Fruit fly (Drosophila melanogaster) Kc167 (cell line): ENCODE data around the gene Ip259.

Experiments
- Myc ChIP-seq: fragments of >200 bp; optimal IDR thresholded peaks from 2 replicates; lab custom pipeline; 2017; ENCODE audit warnings: missing external identifiers
- Sin3A ChIP-seq: fragments of >200 bp; optimal IDR thresholded peaks from 2 replicates; lab custom pipeline; 2018; ENCODE audit warnings: missing external identifiers
- h ChIP-seq: fragments of >200 bp; optimal IDR thresholded peaks from 3 replicates; lab custom pipeline; 2018; ENCODE audit warnings: missing external identifiers
- insv ChIP-seq: fragments of >200 bp; optimal IDR thresholded peaks from 3 replicates; lab custom pipeline; 2018; ENCODE audit warnings: missing external identifiers
- psq ChIP-seq: fragments of >200 bp; optimal IDR thresholded peaks from 2 replicates; lab custom pipeline; 2017; ENCODE audit warnings: missing external identifiers
- ttk ChIP-seq: sonication (Bioruptor generic); optimal IDR thresholded peaks from 2 replicates; lab custom pipeline; 2017; ENCODE audit warnings: missing external identifiers

Gene Ip259

DNA sequence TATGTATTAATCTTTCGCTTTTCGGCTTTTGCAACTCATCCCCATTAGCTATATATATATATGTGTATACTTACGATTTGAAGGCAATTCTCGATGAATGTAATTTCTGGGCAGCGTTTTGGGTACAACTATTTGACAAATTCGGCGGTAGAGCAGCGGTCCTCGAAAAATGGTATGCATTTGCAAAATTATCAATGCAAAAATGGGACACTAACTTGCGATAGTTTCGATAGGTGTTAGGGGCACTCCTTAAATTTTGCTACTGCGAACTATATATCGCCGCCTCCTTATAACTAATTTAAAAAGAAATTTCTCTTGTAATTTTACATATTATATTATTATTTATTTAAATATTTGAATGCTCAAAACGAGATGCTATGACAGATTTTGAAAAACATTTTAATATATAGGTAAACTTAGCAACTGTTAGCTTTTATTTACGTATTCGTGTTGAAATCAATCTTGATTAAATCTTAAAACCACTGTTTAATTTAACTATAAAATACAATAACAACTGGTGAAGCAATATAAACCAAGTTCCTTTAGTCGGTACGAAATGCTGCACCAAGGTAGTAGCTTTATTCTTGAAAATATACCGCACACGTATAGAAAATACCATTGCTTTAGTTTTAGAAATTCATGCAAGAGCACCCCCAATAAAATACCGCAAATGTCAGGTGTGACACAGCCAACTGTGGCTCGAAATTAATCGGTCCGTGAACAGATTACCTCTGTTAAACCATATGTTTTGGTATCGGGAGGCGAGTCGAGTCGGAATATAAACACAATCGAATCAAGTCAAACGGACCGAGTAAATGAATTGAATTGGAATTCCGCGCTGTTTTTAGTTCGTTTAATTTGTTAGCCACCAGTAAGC, 5.3 kb downstream of the Ip259 start, which contains the start of the genes CG5355 and Klp31E:
Gene CG5355, minus strand, starts transcription at position 213 of the 877 bp plus-strand sequence.
Gene Klp31E, plus strand, starts transcription at position 767 of the 877 bp plus-strand sequence.
- TF ChIP-seq psq (lab: Kevin White, UChicago) (no peak), Myc (lab: Kevin White, UChicago) (no peak), ttk (lab: Kevin White, UChicago) (no peak), insv (no peak), h (no peak), Sin3A (lab: Kevin White, UChicago) (no peak)

DNA sequence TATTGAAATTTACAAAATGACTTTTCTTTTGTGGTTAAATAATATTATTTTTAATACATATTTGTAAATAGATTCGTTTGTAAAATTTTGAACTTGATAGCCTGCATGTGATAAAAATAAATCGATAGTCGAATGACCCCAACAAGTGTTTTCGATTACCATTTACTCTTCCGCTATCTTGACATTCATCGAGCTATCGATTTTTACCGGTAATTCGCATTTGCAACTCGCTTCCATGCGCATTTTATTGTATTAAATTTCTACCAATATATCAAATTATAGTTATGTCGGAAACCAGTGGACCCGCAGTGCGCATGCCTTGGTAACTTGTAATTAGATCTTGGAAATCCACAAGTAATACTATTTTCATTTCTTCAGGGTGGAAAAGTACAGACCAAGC, 10.8 kb downstream of the Ip259 start, which contains the start of gene RfC3:
Gene RfC3, plus strand, starts transcription at position 210 of the 400 bp plus-strand sequence.
- TF ChIP-seq psq (lab: Kevin White, UChicago), result no peak
- TF ChIP-seq h, result no peak
- no peak for TF ChIP-seq insv
- no peak for TF ChIP-seq Myc (lab: Kevin White, UChicago)
- no peak for TF ChIP-seq Sin3A (lab: Kevin White, UChicago)
- TF ChIP-seq ttk (lab: Kevin White, UChicago), result no peak

DNA sequence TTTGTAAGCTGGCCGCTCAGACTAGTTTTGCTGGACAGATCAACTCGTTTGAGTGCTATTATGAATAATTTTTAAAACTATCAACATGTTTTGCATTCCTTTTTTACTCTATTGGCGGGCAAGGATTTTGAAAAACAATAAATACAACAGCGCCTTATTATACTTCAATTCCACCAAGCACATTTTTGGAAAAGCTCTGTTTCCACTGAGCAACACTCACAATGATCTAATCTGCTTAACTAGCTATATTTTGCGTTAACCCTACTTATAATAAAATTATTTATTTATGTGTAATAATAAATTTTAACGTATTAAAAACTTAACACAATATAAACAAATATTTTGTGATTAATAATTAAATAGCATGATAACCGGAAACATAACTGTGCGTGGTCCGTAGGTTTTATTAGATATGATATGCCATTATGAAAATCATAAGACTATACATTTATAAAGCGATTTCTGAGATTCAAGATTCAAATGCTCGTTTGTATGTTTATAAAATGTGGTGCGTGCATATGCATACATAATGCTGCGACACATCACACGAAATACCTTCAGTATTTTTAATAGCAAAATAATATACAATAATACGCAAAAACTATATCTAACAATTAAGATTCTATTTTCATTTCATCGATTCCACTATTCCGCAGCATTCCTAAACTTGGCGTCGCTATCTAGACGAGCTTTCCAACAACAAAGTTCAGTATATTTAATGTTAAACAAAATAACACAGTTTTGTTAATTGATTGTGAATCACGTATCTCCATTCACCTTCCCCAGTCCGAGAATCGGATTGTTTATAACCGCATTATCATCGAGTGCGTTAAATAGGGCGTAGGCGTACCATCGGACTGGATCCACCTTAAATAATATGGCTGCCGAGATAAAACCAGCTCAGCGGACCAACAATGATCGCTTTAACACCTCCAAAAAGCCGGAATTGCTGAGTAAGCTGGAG, 14.8 kb downstream of the Ip259 start, which contains the start of the genes pie and Wdfy2:
Gene pie, minus strand, starts transcription at position 138 of the 964 bp plus-strand sequence.
Gene Wdfy2, plus strand, starts transcription at position 649 of the 964 bp plus-strand sequence.
- TF ChIP-seq Sin3A (lab: Kevin White, UChicago) (no peak), ttk (lab: Kevin White, UChicago) (no peak), h (no peak), psq (lab: Kevin White, UChicago) (no peak)

DNA sequence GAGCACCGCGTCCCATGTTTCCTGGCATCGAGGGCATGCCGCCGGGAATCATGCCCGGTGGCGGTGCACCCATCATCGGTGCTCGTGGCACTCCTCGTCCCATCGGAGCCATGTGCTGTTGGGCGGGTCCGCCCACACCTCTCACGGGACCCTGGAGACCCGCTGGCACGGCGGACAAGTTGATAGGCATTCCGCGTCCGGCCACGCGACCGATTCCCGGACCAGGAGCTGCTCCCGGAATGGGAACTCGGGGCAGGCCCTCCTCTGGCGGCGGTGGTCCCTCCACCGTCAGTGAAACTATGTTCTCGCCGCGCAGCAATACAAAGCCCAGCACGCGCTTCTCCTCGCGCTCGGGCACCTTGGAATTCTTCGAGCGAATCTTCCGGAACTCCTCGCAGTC, 17.4 kb downstream of the Ip259 start:
- TF ChIP-seq ttk (lab: Kevin White, UChicago), result no peak
- TF ChIP-seq insv, result no peak
- no peak for TF ChIP-seq h
- TF ChIP-seq Sin3A (lab: Kevin White, UChicago), result no peak
- TF ChIP-seq psq (lab: Kevin White, UChicago), result no peak
- no peak for TF ChIP-seq Myc (lab: Kevin White, UChicago)

DNA sequence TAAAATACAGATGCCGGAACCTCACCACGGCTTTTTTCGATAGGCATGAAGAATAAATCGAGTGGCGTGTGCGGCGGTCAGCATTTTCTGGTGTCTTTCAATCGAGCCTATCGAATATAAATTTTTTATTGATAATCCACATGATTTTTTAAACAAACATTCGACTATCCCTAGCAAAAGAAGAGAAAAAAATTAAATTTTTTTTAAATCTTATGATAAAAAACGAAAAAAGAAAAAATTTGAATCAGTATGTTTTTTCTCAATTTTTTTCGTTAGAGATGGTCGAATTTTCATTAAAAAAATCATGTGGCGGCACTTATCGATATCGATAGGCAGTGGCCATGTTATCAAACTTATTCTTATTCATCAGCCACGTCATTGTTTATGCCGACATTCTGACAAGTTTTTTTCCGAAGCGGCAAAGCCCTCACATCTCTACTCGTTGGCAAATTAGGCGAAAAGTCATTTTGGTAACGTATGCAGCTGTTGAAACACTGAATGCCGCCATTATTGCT, 18.4 kb downstream of the Ip259 start, which contains the start of the genes SmB and KdelR:
Gene SmB, minus strand, starts transcription at position 94 of the 515 bp plus-strand sequence.
Gene KdelR, plus strand, starts transcription at position 354 of the 515 bp plus-strand sequence.
- no peak for TF ChIP-seq psq (lab: Kevin White, UChicago)
- no peak for TF ChIP-seq insv
- no peak for TF ChIP-seq ttk (lab: Kevin White, UChicago)
- no peak for TF ChIP-seq h
- TF ChIP-seq Sin3A (lab: Kevin White, UChicago), result no peak
- no peak for TF ChIP-seq Myc (lab: Kevin White, UChicago)

DNA sequence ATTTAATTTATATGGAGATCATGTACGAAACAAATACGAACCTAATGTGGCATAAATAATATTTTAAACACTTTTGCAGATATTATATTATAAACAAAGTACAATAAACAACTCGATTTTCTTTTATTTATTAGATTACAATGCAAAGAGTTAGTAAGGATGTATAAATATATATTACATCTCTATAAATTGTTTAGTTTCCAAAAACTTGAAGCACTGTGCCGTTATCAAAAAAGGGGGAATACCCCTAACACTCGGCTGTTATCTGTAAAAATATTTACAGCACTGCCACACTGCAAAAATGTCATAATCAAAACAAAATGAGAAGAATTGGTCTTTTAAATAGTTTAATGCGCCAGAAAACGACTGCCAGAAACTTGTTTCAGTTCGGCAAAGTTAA, 20.4 kb downstream of the Ip259 start, which contains the start of gene CG5188:
Gene CG5188, plus strand, starts transcription at position 302 of the 400 bp plus-strand sequence.
- TF ChIP-seq insv (no peak), psq (lab: Kevin White, UChicago) (no peak), ttk (lab: Kevin White, UChicago) (no peak), Myc (lab: Kevin White, UChicago) (no peak), h (no peak), Sin3A (lab: Kevin White, UChicago) (no peak)

DNA sequence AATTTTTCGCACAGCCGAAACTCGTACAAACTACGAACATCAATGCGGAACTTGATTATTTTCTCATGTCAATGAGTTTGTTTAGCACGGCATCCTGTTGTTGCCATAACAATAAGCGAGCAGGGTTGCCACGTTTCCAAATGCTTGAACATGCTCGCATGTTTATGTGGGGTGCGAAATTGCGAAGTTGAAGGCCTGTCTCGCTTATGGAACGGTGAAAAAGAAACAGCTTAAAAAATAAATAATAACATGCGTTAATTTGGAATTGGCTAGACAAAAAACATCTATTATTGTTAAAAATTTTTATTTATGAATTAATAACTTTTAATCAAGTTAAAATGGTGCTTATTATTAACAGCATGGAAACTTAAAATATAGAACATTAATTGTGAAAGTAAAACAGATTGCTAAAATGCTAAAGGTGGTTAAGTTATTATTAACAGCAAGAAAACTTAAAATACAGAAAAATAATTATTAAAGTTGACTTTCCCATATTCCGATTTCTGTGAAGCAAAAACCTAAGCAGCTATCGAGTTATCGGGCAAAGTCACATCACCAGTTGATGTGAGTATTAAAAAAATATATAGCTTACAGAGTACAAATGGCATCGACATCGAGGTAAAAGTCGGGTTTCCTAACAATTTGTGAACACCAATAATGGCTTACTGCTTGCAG, 22.8 kb downstream of the Ip259 start, which contains the start of the genes Bug22 and TfIIB:
Gene Bug22, minus strand, starts transcription at position 117 of the 675 bp plus-strand sequence.
Gene TfIIB, plus strand, starts transcription at position 537 of the 675 bp plus-strand sequence.
- TF ChIP-seq insv (no peak), ttk (lab: Kevin White, UChicago) (no peak), h (no peak), Myc (lab: Kevin White, UChicago) (no peak), psq (lab: Kevin White, UChicago) (no peak), Sin3A (lab: Kevin White, UChicago) (no peak)

DNA sequence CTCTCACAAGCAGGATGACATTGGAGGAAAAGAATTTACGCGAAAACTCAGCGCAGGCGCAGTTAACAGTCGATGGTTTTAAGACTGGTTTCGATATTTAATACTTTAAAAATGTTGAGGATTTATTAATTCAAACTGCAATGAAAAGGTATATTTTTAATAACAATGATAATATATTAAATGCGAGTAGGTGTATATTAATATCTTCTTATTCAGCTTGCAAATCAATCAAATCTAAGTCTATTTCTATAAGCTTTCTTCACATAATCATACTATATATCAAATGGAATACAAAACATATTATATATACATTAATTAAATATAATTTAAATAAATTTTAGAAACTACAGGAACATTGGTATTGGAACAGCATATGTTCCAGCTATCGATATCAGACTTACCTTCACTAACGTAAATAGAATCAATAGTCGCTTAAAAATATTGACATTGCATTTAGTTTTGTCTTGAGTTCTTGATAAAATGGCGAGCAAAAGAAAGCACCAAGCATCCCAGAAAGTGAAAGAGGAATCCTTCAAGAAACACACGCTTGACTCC, 27.5 kb downstream of the Ip259 start, which contains the start of the genes TBC1D16 and holn1:
Gene TBC1D16, minus strand, starts transcription at position 51 of the 555 bp plus-strand sequence.
Gene holn1, plus strand, starts transcription at position 390 of the 555 bp plus-strand sequence.
- no peak for TF ChIP-seq Sin3A (lab: Kevin White, UChicago)
- no peak for TF ChIP-seq h
- no peak for TF ChIP-seq ttk (lab: Kevin White, UChicago)
- no peak for TF ChIP-seq insv
- no peak for TF ChIP-seq Myc (lab: Kevin White, UChicago)
- no peak for TF ChIP-seq psq (lab: Kevin White, UChicago)

DNA sequence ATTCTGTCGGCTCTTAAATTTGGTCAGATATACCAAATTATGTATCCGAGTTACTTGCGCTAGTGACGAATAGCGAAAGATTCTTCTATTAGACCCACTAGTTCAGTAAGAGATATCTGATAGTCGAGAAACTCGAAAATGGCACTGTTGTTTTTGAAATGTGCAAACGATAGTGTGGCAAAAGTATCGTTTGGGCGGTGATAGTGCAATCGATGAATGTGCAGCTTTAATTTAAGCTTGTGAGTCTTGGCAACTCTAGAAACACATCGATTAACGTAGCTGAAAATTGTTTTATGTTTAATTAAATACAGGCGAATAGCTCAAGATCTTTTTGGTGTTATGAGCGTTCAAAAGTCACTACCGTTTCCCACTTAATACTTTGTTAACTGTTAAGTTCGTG, 29.2 kb downstream of the Ip259 start, which contains the start of gene STUB1:
Gene STUB1, plus strand, starts transcription at position 232 of the 400 bp plus-strand sequence.
- TF ChIP-seq Sin3A (lab: Kevin White, UChicago) (no peak), Myc (lab: Kevin White, UChicago) (no peak), h (no peak), ttk (lab: Kevin White, UChicago) (no peak), insv (no peak), psq (lab: Kevin White, UChicago) (no peak)

DNA sequence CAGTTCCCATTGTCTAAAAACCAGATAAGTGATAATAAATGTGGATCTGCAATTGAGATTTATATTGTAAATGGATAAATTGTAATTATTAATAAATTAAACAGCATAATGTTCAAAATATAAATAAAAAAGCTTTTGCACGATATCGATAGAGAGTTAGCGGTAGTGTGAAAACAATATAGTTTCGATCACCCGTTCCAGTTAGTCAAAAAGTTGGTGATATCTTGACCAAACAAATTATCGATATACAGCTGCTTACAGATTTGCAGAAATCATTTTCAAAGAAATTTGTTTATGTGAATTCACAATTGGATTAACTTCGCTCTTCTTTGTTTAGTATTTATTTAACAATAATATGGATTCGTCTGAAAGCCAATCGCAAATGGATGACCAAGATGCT, 31.0 kb downstream of the Ip259 start, which contains the start of gene Nse4:
Gene Nse4, plus strand, starts transcription at position 267 of the 400 bp plus-strand sequence.
- no peak for TF ChIP-seq Myc (lab: Kevin White, UChicago)
- TF ChIP-seq Sin3A (lab: Kevin White, UChicago), result no peak
- TF ChIP-seq h, result no peak
- TF ChIP-seq insv, result no peak
- TF ChIP-seq ttk (lab: Kevin White, UChicago), result no peak
- TF ChIP-seq psq (lab: Kevin White, UChicago), result no peak
